Fruit fly (Drosophila melanogaster) whole organism, embryonic: Measurements from ENCODE around the gene CG32040.

Experiments
- CG10267 ChIP-seq: fragments of 200-800 bp; sonication (Bioruptor generic); optimal IDR thresholded peaks from 2 replicates; lab custom pipeline; 2018; ENCODE audit warnings: missing biosample characterization, mild to moderate bottlenecking, missing genetic modification characterization, moderate library complexity
- CG4854 ChIP-seq: fragments of 200-800 bp; sonication (Bioruptor generic); optimal IDR thresholded peaks from 2 replicates; lab custom pipeline; 2016; ENCODE audit warnings: missing biosample characterization, missing genetic modification characterization, inconsistent platforms
- CG6791 ChIP-seq: fragments of 200-800 bp; sonication (Bioruptor generic); IDR thresholded peaks from 3 replicates; pipeline ENCODE4 v1.3.6; 2022; ENCODE audit warnings: missing biosample characterization, missing genetic modification characterization; ENCODE audit not compliant: partially characterized antibody
- usp ChIP-seq: fragments of >200 bp; optimal IDR thresholded peaks from 2 replicates; lab custom pipeline; 2017; ENCODE audit warnings: missing biosample characterization, missing genetic modification characterization

dm6 chr3L:9345157-9345556 is 8.7 kb upstream of the CG32040 start:
- TF ChIP-seq CG10267 (tag; lab: Kevin White, UChicago) (no peak), CG4854 (GFP tag; lab: Kevin White, UChicago) (no peak), CG6791 (GFP tag; lab: Robert Waterston, UW) (no peak), usp (no peak)
